Worm (Caenorhabditis elegans) whole organism, L3 larva: ENCODE data around the gene efl-3.

Source experiments
- mml-1 ChIP-seq: fragments of 150-350 bp; sonication (generic microtip); optimal IDR thresholded peaks from 3 replicates; lab custom pipeline; 2014; ENCODE audit warnings: missing biosample characterization, missing genetic modification characterization
- nfya-1 ChIP-seq: sonication (generic microtip); optimal IDR thresholded peaks from 2 replicates; lab custom pipeline; 2017; ENCODE audit warnings: missing genetic modification characterization, mild to moderate bottlenecking, missing compliant biosample characterization, antibody characterized with exemption, moderate library complexity; ENCODE audit not compliant: insufficient read depth
- nhr-237 ChIP-seq: fragments of 150-350 bp; optimal IDR thresholded peaks from 2 replicates; lab custom pipeline; 2014; ENCODE audit warnings: missing biosample characterization, missing genetic modification characterization
- nhr-76 ChIP-seq: fragments of 150-350 bp; sonication (generic microtip); optimal IDR thresholded peaks from 5 replicates; lab custom pipeline; 2014; ENCODE audit warnings: missing biosample characterization, missing genetic modification characterization
- nhr-77 ChIP-seq: fragments of 150-350 bp; optimal IDR thresholded peaks from 2 replicates; lab custom pipeline; 2014; ENCODE audit warnings: missing biosample characterization, missing genetic modification characterization
- sea-2 ChIP-seq: fragments of 150-350 bp; sonication (generic microtip); optimal IDR thresholded peaks from 4 replicates; lab custom pipeline; 2014; ENCODE audit warnings: missing biosample characterization, missing genetic modification reagents, missing genetic modification characterization
- tbx-2 ChIP-seq: sonication (generic microtip); optimal IDR thresholded peaks from 2 replicates; lab custom pipeline; 2016; ENCODE audit warnings: mild to moderate bottlenecking, missing genetic modification characterization, missing compliant biosample characterization
- zag-1 ChIP-seq: fragments of 150-350 bp; optimal IDR thresholded peaks from 2 replicates; lab custom pipeline; 2014; ENCODE audit warnings: missing biosample characterization, missing genetic modification characterization

ce11 chrII:8451425-8451824 lies 39.0 kb downstream of the efl-3 start:
- no peak for TF ChIP-seq tbx-2 (tag; lab: Kevin White, UChicago)
- no peak for TF ChIP-seq mml-1 (tag; lab: Kevin White, UChicago)
- TF ChIP-seq nhr-77 (tag; lab: Kevin White, UChicago), result no peak
- no peak for TF ChIP-seq nhr-76 (tag; lab: Kevin White, UChicago)
- TF ChIP-seq zag-1 (tag; lab: Kevin White, UChicago), result no peak
- no peak for TF ChIP-seq sea-2 (GFP tag; lab: Kevin White, UChicago)
- TF ChIP-seq nhr-237 (tag; lab: Kevin White, UChicago), result no peak
- TF ChIP-seq nfya-1, result no peak
